Fruit fly (Drosophila melanogaster) whole organism, prepupa: ENCODE data around the gene CG3704.

Experiments used
- Blimp-1 ChIP-seq: fragments of 200-800 bp; sonication (Bioruptor generic); optimal IDR thresholded peaks from 3 replicates; lab custom pipeline; 2017; ENCODE audit warnings: missing biosample characterization, missing genetic modification characterization, mild to moderate bottlenecking, moderate library complexity, missing genetic modification reagents
- CG10631 ChIP-seq: fragments of 200-800 bp; sonication (Bioruptor generic); optimal IDR thresholded peaks from 2 replicates; lab custom pipeline; 2016; ENCODE audit warnings: missing biosample characterization, missing genetic modification characterization
- CG11294 ChIP-seq: fragments of 200-800 bp; sonication (Bioruptor generic); IDR thresholded peaks from 2 replicates; pipeline ENCODE4 v1.3.6; 2022; ENCODE audit warnings: missing biosample characterization, missing genetic modification characterization
- CG11762 ChIP-seq: fragments of 200-800 bp; sonication (Bioruptor generic); optimal IDR thresholded peaks from 3 replicates; lab custom pipeline; 2016; ENCODE audit warnings: missing biosample characterization, missing genetic modification characterization; ENCODE audit not compliant: insufficient read depth
- CG11902 ChIP-seq: fragments of 200-800 bp; sonication (Bioruptor generic); optimal IDR thresholded peaks from 3 replicates; lab custom pipeline; 2016; ENCODE audit warnings: missing biosample characterization, missing genetic modification characterization
- CG15336 ChIP-seq: fragments of 200-800 bp; sonication (Bioruptor generic); IDR thresholded peaks from 2 replicates; pipeline ENCODE4 v1.3.6; 2022; ENCODE audit warnings: missing biosample characterization, missing genetic modification characterization
- CG3032 ChIP-seq: fragments of 200-800 bp; optimal IDR thresholded peaks from 2 replicates; lab custom pipeline; 2019; ENCODE audit warnings: missing biosample characterization, mild to moderate bottlenecking, missing genetic modification characterization, moderate library complexity
- CG31627 ChIP-seq: fragments of 200-800 bp; sonication (Bioruptor generic); optimal IDR thresholded peaks from 3 replicates; lab custom pipeline; 2016; ENCODE audit warnings: missing biosample characterization, missing genetic modification characterization
- CG32006 ChIP-seq: fragments of 200-800 bp; sonication (Bioruptor generic); optimal IDR thresholded peaks from 3 replicates; lab custom pipeline; 2017; ENCODE audit warnings: missing biosample characterization, mild to moderate bottlenecking, missing genetic modification characterization
- CG34406 ChIP-seq: fragments of 200-800 bp; sonication (Bioruptor generic); optimal IDR thresholded peaks from 3 replicates; lab custom pipeline; 2016; ENCODE audit warnings: missing biosample characterization, missing genetic modification characterization
- CG3919 ChIP-seq: fragments of 200-800 bp; sonication (Bioruptor generic); optimal IDR thresholded peaks from 3 replicates; lab custom pipeline; 2016; ENCODE audit warnings: missing biosample characterization, missing genetic modification characterization
- CG4318 ChIP-seq: fragments of 200-800 bp; sonication (Bioruptor generic); optimal IDR thresholded peaks from 3 replicates; lab custom pipeline; 2017; ENCODE audit warnings: missing biosample characterization, mild to moderate bottlenecking, missing genetic modification characterization
- CG6163 ChIP-seq: fragments of 200-800 bp; sonication (Bioruptor generic); IDR thresholded peaks from 3 replicates; pipeline ENCODE4 v1.3.6; 2022; ENCODE audit warnings: missing biosample characterization, missing genetic modification characterization
- CG6276 ChIP-seq: fragments of 200-800 bp; sonication (Bioruptor generic); optimal IDR thresholded peaks from 2 replicates; lab custom pipeline; 2017; ENCODE audit warnings: missing biosample characterization, mild to moderate bottlenecking, missing genetic modification characterization
- CG6808 ChIP-seq: fragments of 200-800 bp; sonication (Bioruptor generic); optimal IDR thresholded peaks from 3 replicates; lab custom pipeline; 2017; ENCODE audit warnings: missing biosample characterization, missing genetic modification characterization, mild to moderate bottlenecking, moderate library complexity, missing genetic modification reagents
- CG6854 ChIP-seq: fragments of 200-800 bp; sonication (Bioruptor generic); optimal IDR thresholded peaks from 2 replicates; lab custom pipeline; 2017; ENCODE audit warnings: missing biosample characterization, mild to moderate bottlenecking, missing genetic modification characterization
- CG8119 ChIP-seq: fragments of 200-800 bp; sonication (Bioruptor generic); IDR thresholded peaks from 3 replicates; pipeline ENCODE4 v1.3.6; 2022; ENCODE audit warnings: missing biosample characterization, missing genetic modification characterization
- CG8319 ChIP-seq: fragments of 200-800 bp; sonication (Bioruptor generic); optimal IDR thresholded peaks from 3 replicates; lab custom pipeline; 2016; ENCODE audit warnings: missing biosample characterization, missing genetic modification characterization
- CG8632 ChIP-seq: fragments of 200-800 bp; sonication (Bioruptor generic); optimal IDR thresholded peaks from 3 replicates; lab custom pipeline; 2016; ENCODE audit warnings: missing biosample characterization, missing genetic modification characterization
- CG9139 ChIP-seq: fragments of 200-800 bp; sonication (Bioruptor generic); optimal IDR thresholded peaks from 3 replicates; lab custom pipeline; 2017; ENCODE audit warnings: missing biosample characterization, mild to moderate bottlenecking, missing genetic modification characterization
- Eip75B ChIP-seq: fragments of 200-800 bp; sonication (Bioruptor generic); optimal IDR thresholded peaks from 3 replicates; lab custom pipeline; 2016; ENCODE audit warnings: missing biosample characterization, missing genetic modification characterization
- Eip78C ChIP-seq: fragments of 200-800 bp; sonication (Bioruptor generic); peaks from one replicate; lab custom pipeline; 2016; ENCODE audit warnings: missing biosample characterization, missing genetic modification characterization
- Eip93F ChIP-seq: fragments of 200-800 bp; sonication (Bioruptor generic); optimal IDR thresholded peaks from 2 replicates; lab custom pipeline; 2016; ENCODE audit warnings: missing biosample characterization, mild to moderate bottlenecking, missing genetic modification characterization
- Ets21C ChIP-seq: fragments of 200-800 bp; sonication (Bioruptor generic); optimal IDR thresholded peaks from 3 replicates; lab custom pipeline; 2016; ENCODE audit warnings: missing biosample characterization, missing genetic modification characterization
- Ets96B ChIP-seq: fragments of 200-800 bp; optimal IDR thresholded peaks from 2 replicates; lab custom pipeline; 2019; ENCODE audit warnings: missing biosample characterization, mild to moderate bottlenecking, missing genetic modification characterization, moderate library complexity
- Gug ChIP-seq: fragments of 200-800 bp; sonication (Bioruptor generic); IDR thresholded peaks from 2 replicates; pipeline ENCODE4 v1.3.6; 2022; ENCODE audit warnings: missing biosample characterization, missing genetic modification characterization
- Hr38 ChIP-seq: sonication (Bioruptor generic); optimal IDR thresholded peaks from 2 replicates; lab custom pipeline; 2016; ENCODE audit warnings: missing biosample characterization, missing genetic modification characterization
- Hr4 ChIP-seq: fragments of 200-800 bp; sonication (Bioruptor generic); optimal IDR thresholded peaks from 3 replicates; lab custom pipeline; 2016; ENCODE audit warnings: missing biosample characterization, missing genetic modification characterization
- Lpt ChIP-seq: fragments of 200-800 bp; sonication (Bioruptor generic); optimal IDR thresholded peaks from 3 replicates; lab custom pipeline; 2016; ENCODE audit warnings: missing biosample characterization, missing genetic modification characterization
- OdsH ChIP-seq: fragments of 200-800 bp; sonication (Bioruptor generic); optimal IDR thresholded peaks from 3 replicates; lab custom pipeline; 2016; ENCODE audit warnings: missing biosample characterization, missing genetic modification characterization
- Smox ChIP-seq: fragments of 200-800 bp; sonication (Bioruptor generic); optimal IDR thresholded peaks from 3 replicates; lab custom pipeline; 2016; ENCODE audit warnings: missing biosample characterization, missing genetic modification characterization
- Sox14 ChIP-seq: fragments of 200-800 bp; sonication (Bioruptor generic); optimal IDR thresholded peaks from 3 replicates; lab custom pipeline; 2016; ENCODE audit warnings: missing biosample characterization, missing genetic modification characterization
- achi ChIP-seq: fragments of 200-800 bp; sonication (Bioruptor generic); optimal IDR thresholded peaks from 3 replicates; lab custom pipeline; 2016; ENCODE audit warnings: missing biosample characterization, missing genetic modification characterization
- acj6 ChIP-seq: fragments of 200-800 bp; sonication (Bioruptor generic); optimal IDR thresholded peaks from 3 replicates; lab custom pipeline; 2016; ENCODE audit warnings: missing biosample characterization, missing genetic modification characterization
- dac ChIP-seq: fragments of 200-800 bp; sonication (Bioruptor generic); optimal IDR thresholded peaks from 2 replicates; lab custom pipeline; 2017; ENCODE audit warnings: missing biosample characterization, mild to moderate bottlenecking, missing genetic modification characterization
- eg ChIP-seq: fragments of 200-800 bp; sonication (Bioruptor generic); IDR thresholded peaks from 3 replicates; pipeline ENCODE4 v1.3.6; 2022; ENCODE audit warnings: missing biosample characterization, missing genetic modification characterization
- fd59A ChIP-seq: fragments of 200-800 bp; sonication (Bioruptor generic); optimal IDR thresholded peaks from 2 replicates; lab custom pipeline; 2017; ENCODE audit warnings: missing biosample characterization, mild to moderate bottlenecking, missing genetic modification characterization, missing genetic modification reagents
- fd85E ChIP-seq: fragments of 200-800 bp; sonication (Bioruptor generic); optimal IDR thresholded peaks from 3 replicates; lab custom pipeline; 2016; ENCODE audit warnings: missing biosample characterization, missing genetic modification characterization
- fkh ChIP-seq: fragments of 200-800 bp; sonication (Bioruptor generic); optimal IDR thresholded peaks from 3 replicates; lab custom pipeline; 2017; ENCODE audit warnings: missing biosample characterization, mild to moderate bottlenecking, missing genetic modification characterization, moderate library complexity
- lz ChIP-seq: fragments of 200-800 bp; sonication (Bioruptor generic); optimal IDR thresholded peaks from 3 replicates; lab custom pipeline; 2016; ENCODE audit warnings: missing biosample characterization, missing genetic modification characterization
- net ChIP-seq: fragments of 200-800 bp; sonication (Bioruptor generic); optimal IDR thresholded peaks from 3 replicates; lab custom pipeline; 2016; ENCODE audit warnings: missing biosample characterization, missing genetic modification characterization
- salr ChIP-seq, 2 experiments: fragments of 200-800 bp; sonication (Bioruptor generic); optimal IDR thresholded peaks; 3 replicates each; lab custom pipeline; 2016 to 2018; ENCODE audit warnings: missing biosample characterization in 2 of 2, missing genetic modification characterization in 2 of 2, mild to moderate bottlenecking in 1 of 2
- spab ChIP-seq: fragments of 200-800 bp; sonication (Bioruptor generic); optimal IDR thresholded peaks from 2 replicates; lab custom pipeline; 2017; ENCODE audit warnings: missing biosample characterization, mild to moderate bottlenecking, missing genetic modification characterization, missing genetic modification reagents
- ss ChIP-seq, 2 experiments: fragments of 200-800 bp; sonication (Bioruptor generic); optimal IDR thresholded peaks; 2 replicates in 1 of 2; 3 replicates in 1 of 2; lab custom pipeline; 2017 to 2018; ENCODE audit warnings: mild to moderate bottlenecking in 2 of 2, missing biosample characterization in 2 of 2, missing genetic modification characterization in 2 of 2, moderate library complexity in 1 of 2
- svp ChIP-seq: fragments of 200-800 bp; sonication (Bioruptor generic); peaks from one replicate; lab custom pipeline; 2016; ENCODE audit warnings: missing biosample characterization, missing genetic modification characterization
- vri ChIP-seq: fragments of 200-800 bp; sonication (Bioruptor generic); optimal IDR thresholded peaks from 3 replicates; lab custom pipeline; 2016; ENCODE audit warnings: missing biosample characterization, mild to moderate bottlenecking, missing genetic modification characterization

The CG3704 gene

dm6 chrX:900725-901345, 39.8 kb downstream of the CG3704 start (continued):
- TF ChIP-seq CG10631 (GFP tag; lab: Kevin White, UChicago) (peak; percentile 89), CG11902 (peak; percentile 91), CG6276 (GFP tag; lab: Kevin White, UChicago) (peak; percentile 92), CG15336 (GFP tag; lab: Robert Waterston, UW) (peak; percentile 94), CG34406 (GFP tag; lab: Kevin White, UChicago) (peak; percentile 84), Hr38 (no peak), Eip75B (peak; percentile 93), CG3032 (tag; lab: Kevin White, UChicago) (peak; percentile 85), vri (GFP tag; lab: Kevin White, UChicago) (peak; percentile 84), CG8119 (GFP tag; lab: Robert Waterston, UW) (peak; percentile 92), CG8319 (peak; percentile 88), CG3919 (peak; percentile 92), CG4318 (GFP tag; lab: Kevin White, UChicago) (peak; percentile 87), CG11294 (GFP tag; lab: Robert Waterston, UW) (peak; percentile 89), Sox14 (GFP tag; lab: Kevin White, UChicago) (peak; percentile 95), svp (GFP tag; lab: Kevin White, UChicago) (peak; percentile 95), lz (peak; percentile 95), salr (GFP tag; optimal IDR thresholded peaks at IDR 0.05; lab: Kevin White, UChicago) (peak; percentile 70 to 88), fd59A (peak; percentile 88), CG11762 (GFP tag; lab: Kevin White, UChicago) (peak; percentile 87)
- TF ChIP-seq, all 60 proteins: peak for 58

dm6 chrX:899407-900050, 41.1 kb downstream of the CG3704 start:
- TF ChIP-seq Ets21C (GFP tag; lab: Kevin White, UChicago), result no peak
- TF ChIP-seq svp (GFP tag; lab: Kevin White, UChicago), result peak; percentile 46
- no peak for TF ChIP-seq fd85E
- TF ChIP-seq spab (GFP tag; lab: Kevin White, UChicago), result no peak
- peak; percentile 50; the same call in 1 of the 3 replicates for TF ChIP-seq eg (GFP tag; lab: Robert Waterston, UW)
- peak; percentile 2 for TF ChIP-seq Lpt (GFP tag; lab: Kevin White, UChicago)
- TF ChIP-seq ss (GFP tag; optimal IDR thresholded peaks at IDR 0.05; lab: Kevin White, UChicago), result no peak
- TF ChIP-seq vri (GFP tag; lab: Kevin White, UChicago), result no peak
- no peak for TF ChIP-seq acj6 (GFP tag; lab: Kevin White, UChicago)
- peak; percentile 53 for TF ChIP-seq CG15336 (GFP tag; lab: Robert Waterston, UW)
- TF ChIP-seq CG11294 (GFP tag; lab: Robert Waterston, UW), result peak; percentile 7; the same call in 1 of the 2 replicates
- TF ChIP-seq Blimp-1, result no peak
- TF ChIP-seq CG6163 (GFP tag; lab: Robert Waterston, UW), result 0 out of 3 replicates have a peak, but pooled peaks have one; percentile 13
- 0 out of 3 replicates have a peak, but pooled peaks have one; percentile 20 for TF ChIP-seq CG8119 (GFP tag; lab: Robert Waterston, UW)
- peak; percentile 21 for TF ChIP-seq CG32006
- peak; percentile 57 for TF ChIP-seq Eip78C (GFP tag; lab: Kevin White, UChicago)
- TF ChIP-seq, all 60 proteins: peak for 9

- TF ChIP-seq Gug (GFP tag; lab: Robert Waterston, UW) (no peak), Smox (GFP tag; lab: Kevin White, UChicago) (no peak), CG6854 (no peak), Ets21C (GFP tag; lab: Kevin White, UChicago) (no peak), CG8319 (no peak), Blimp-1 (no peak), CG34406 (GFP tag; lab: Kevin White, UChicago) (no peak), net (GFP tag; lab: Kevin White, UChicago) (peak; percentile 37), CG31627 (GFP tag; lab: Kevin White, UChicago) (no peak), CG32006 (no peak), fd59A (no peak), fkh (GFP tag; lab: Kevin White, UChicago) (no peak), CG8632 (no peak), Ets96B (peak; percentile 12), CG6808 (GFP tag; lab: Kevin White, UChicago) (no peak), CG9139 (GFP tag; lab: Kevin White, UChicago) (no peak), dac (no peak), Eip93F (no peak), Hr4 (GFP tag; lab: Kevin White, UChicago) (no peak), CG3032 (tag; lab: Kevin White, UChicago) (peak; percentile 11), spab (GFP tag; lab: Kevin White, UChicago) (no peak), vri (GFP tag; lab: Kevin White, UChicago) (no peak), OdsH (GFP tag; lab: Kevin White, UChicago) (no peak), achi (GFP tag; lab: Kevin White, UChicago) (no peak)
These were observed 42.2 kb downstream of the CG3704 start for dm6 chrX:898367-898766.
